Worm (Caenorhabditis elegans) whole organism, L4 larva: ENCODE measurements around the gene spp-22.

Experiments
- F37D6.2 ChIP-seq: sonication (generic microtip); optimal IDR thresholded peaks from 2 replicates; lab custom pipeline; 2016; ENCODE audit warnings: mild to moderate bottlenecking, missing genetic modification characterization, missing compliant biosample characterization
- F44E2.7 ChIP-seq: fragments of 200-800 bp; sonication (Bioruptor generic); IDR thresholded peaks from 2 replicates; pipeline ENCODE4 v2.1.2; 2022; ENCODE audit warnings: missing genetic modification characterization, missing compliant biosample characterization
- T20F7.1 ChIP-seq: fragments of 200-800 bp; sonication (Bioruptor generic); optimal IDR thresholded peaks from 2 replicates; lab custom pipeline; 2018; ENCODE audit warnings: mild to moderate bottlenecking, missing genetic modification characterization, missing compliant biosample characterization
- T26A8.4 ChIP-seq: fragments of 200-800 bp; sonication (Bioruptor generic); IDR thresholded peaks from 2 replicates; pipeline ENCODE4 v1.3.6; 2022; ENCODE audit warnings: missing genetic modification characterization, missing compliant biosample characterization
- Y5F2A.4 ChIP-seq: fragments of 200-800 bp; sonication (Bioruptor generic); optimal IDR thresholded peaks from 2 replicates; lab custom pipeline; 2018; ENCODE audit warnings: mild to moderate bottlenecking, missing genetic modification characterization, missing compliant biosample characterization
- ZK337.2 ChIP-seq: fragments of 200-800 bp; sonication (Bioruptor generic); IDR thresholded peaks from 2 replicates; pipeline ENCODE4 v1.3.6; 2022; ENCODE audit warnings: missing genetic modification reagents, missing genetic modification characterization, missing compliant biosample characterization
- aly-2 ChIP-seq: sonication (generic microtip); optimal IDR thresholded peaks from 2 replicates; lab custom pipeline; 2018; ENCODE audit warnings: missing biosample characterization, missing genetic modification characterization
- ceh-20 ChIP-seq: fragments of 200-800 bp; sonication (Bioruptor generic); IDR thresholded peaks from 2 replicates; pipeline ENCODE4 v1.3.6; 2022; ENCODE audit warnings: missing genetic modification reagents, missing genetic modification characterization, missing compliant biosample characterization
- ceh-32 ChIP-seq: sonication (generic microtip); optimal IDR thresholded peaks from 2 replicates; lab custom pipeline; 2016; ENCODE audit warnings: mild to moderate bottlenecking, missing genetic modification characterization, missing compliant biosample characterization; ENCODE audit not compliant: poor library complexity
- ceh-82 ChIP-seq: sonication (generic microtip); optimal IDR thresholded peaks from 2 replicates; lab custom pipeline; 2017; ENCODE audit warnings: missing biosample characterization, missing genetic modification characterization
- ces-1 ChIP-seq: fragments of 150-350 bp; sonication (generic microtip); optimal IDR thresholded peaks from 4 replicates; lab custom pipeline; 2014; ENCODE audit warnings: missing biosample characterization, missing genetic modification reagents, missing genetic modification characterization
- cey-2 ChIP-seq: sonication (generic microtip); optimal IDR thresholded peaks from 3 replicates; lab custom pipeline; 2017; ENCODE audit warnings: missing genetic modification characterization, mild to moderate bottlenecking, missing compliant biosample characterization, antibody characterized with exemption, borderline replicate concordance; ENCODE audit not compliant: insufficient read depth
- ctbp-1 ChIP-seq: fragments of 200-800 bp; sonication (Bioruptor generic); IDR thresholded peaks from 2 replicates; pipeline ENCODE4 v1.3.6; 2022; ENCODE audit warnings: missing genetic modification reagents, missing genetic modification characterization, missing compliant biosample characterization
- dmd-9 ChIP-seq: fragments of 200-800 bp; sonication (Bioruptor generic); IDR thresholded peaks from 2 replicates; pipeline ENCODE4 v1.3.6; 2022; ENCODE audit warnings: missing genetic modification reagents, missing genetic modification characterization, missing compliant biosample characterization
- dpl-1 ChIP-seq: fragments of 150-350 bp; optimal IDR thresholded peaks from 2 replicates; lab custom pipeline; 2014; ENCODE audit warnings: missing biosample characterization, missing genetic modification reagents, missing genetic modification characterization
- duxl-1 ChIP-seq: sonication (generic microtip); optimal IDR thresholded peaks from 2 replicates; lab custom pipeline; 2016; ENCODE audit warnings: mild to moderate bottlenecking, missing genetic modification characterization, moderate library complexity, missing compliant biosample characterization; ENCODE audit not compliant: poor library complexity
- dve-1 ChIP-seq: sonication (generic microtip); optimal IDR thresholded peaks from 2 replicates; lab custom pipeline; 2017; ENCODE audit warnings: antibody characterized with exemption, mild to moderate bottlenecking, missing genetic modification characterization, missing compliant biosample characterization; ENCODE audit not compliant: insufficient read depth
- egl-43 ChIP-seq: fragments of 200-800 bp; sonication (Bioruptor generic); IDR thresholded peaks from 2 replicates; pipeline ENCODE4 v1.3.6; 2022; ENCODE audit warnings: missing genetic modification reagents, missing genetic modification characterization, missing compliant biosample characterization
- fkh-10 ChIP-seq: fragments of 150-350 bp; optimal IDR thresholded peaks from 2 replicates; lab custom pipeline; 2014; ENCODE audit warnings: missing biosample characterization, missing genetic modification reagents, missing genetic modification characterization
- gei-8 ChIP-seq: fragments of 200-800 bp; sonication (Bioruptor generic); optimal IDR thresholded peaks from 2 replicates; lab custom pipeline; 2018; ENCODE audit warnings: mild to moderate bottlenecking, missing genetic modification characterization, missing compliant biosample characterization
- hlh-11 ChIP-seq: fragments of 200-800 bp; sonication (Bioruptor generic); optimal IDR thresholded peaks from 2 replicates; lab custom pipeline; 2018; ENCODE audit warnings: mild to moderate bottlenecking, missing genetic modification characterization, missing compliant biosample characterization
- hlh-30 ChIP-seq: sonication (generic microtip); optimal IDR thresholded peaks from 2 replicates; lab custom pipeline; 2017; ENCODE audit warnings: antibody characterized with exemption, mild to moderate bottlenecking, missing genetic modification characterization, missing compliant biosample characterization; ENCODE audit not compliant: insufficient read depth
- lim-7 ChIP-seq: fragments of 200-800 bp; sonication (Bioruptor generic); IDR thresholded peaks from 2 replicates; pipeline ENCODE4 v1.3.6; 2022; ENCODE audit warnings: missing genetic modification characterization, missing compliant biosample characterization
- lin-13 ChIP-seq: fragments of 150-350 bp; optimal IDR thresholded peaks from 2 replicates; lab custom pipeline; 2014; ENCODE audit warnings: missing biosample characterization, missing genetic modification reagents, missing genetic modification characterization
- lin-15B ChIP-seq: fragments of 150-350 bp; sonication (generic microtip); optimal IDR thresholded peaks from 3 replicates; lab custom pipeline; 2014; ENCODE audit warnings: missing biosample characterization, missing genetic modification characterization
- lin-29 ChIP-seq: fragments of 200-800 bp; sonication (Bioruptor generic); IDR thresholded peaks from 2 replicates; pipeline ENCODE4 v1.3.6; 2022; ENCODE audit warnings: missing genetic modification reagents, missing genetic modification characterization, missing compliant biosample characterization
- lin-38 ChIP-seq: fragments of 200-800 bp; sonication (Bioruptor generic); IDR thresholded peaks from 2 replicates; pipeline ENCODE4 v1.3.6; 2022; ENCODE audit warnings: missing genetic modification reagents, missing genetic modification characterization, missing compliant biosample characterization
- lin-39 ChIP-seq: fragments of 150-350 bp; optimal IDR thresholded peaks from 2 replicates; lab custom pipeline; 2014; ENCODE audit warnings: missing biosample characterization, missing genetic modification reagents, missing genetic modification characterization
- madf-5 ChIP-seq, 2 experiments: fragments of 200-800 bp; sonication (Bioruptor generic); IDR thresholded peaks; 2 replicates each; pipeline ENCODE4 v1.3.6; 2022; ENCODE audit warnings: missing compliant biosample characterization in 2 of 2, missing genetic modification characterization in 2 of 2
- mep-1 ChIP-seq: fragments of 150-350 bp; sonication (generic microtip); optimal IDR thresholded peaks from 3 replicates; lab custom pipeline; 2014; ENCODE audit warnings: missing biosample characterization, missing genetic modification characterization
- mxl-2 ChIP-seq: fragments of 200-800 bp; sonication (Bioruptor generic); conservative IDR thresholded peaks from 2 replicates; pipeline ENCODE4 v1.3.6; 2022; ENCODE audit warnings: missing genetic modification reagents, missing genetic modification characterization, missing compliant biosample characterization
- mxl-3 ChIP-seq: fragments of 200-800 bp; sonication (Bioruptor generic); optimal IDR thresholded peaks from 2 replicates; lab custom pipeline; 2018; ENCODE audit warnings: mild to moderate bottlenecking, missing genetic modification characterization, missing compliant biosample characterization
- nhr-111 ChIP-seq: fragments of 200-800 bp; sonication (Bioruptor generic); optimal IDR thresholded peaks from 2 replicates; lab custom pipeline; 2018; ENCODE audit warnings: mild to moderate bottlenecking, missing genetic modification characterization, missing compliant biosample characterization
- nhr-237 ChIP-seq: sonication (generic microtip); optimal IDR thresholded peaks from 2 replicates; lab custom pipeline; 2017; ENCODE audit warnings: missing biosample characterization, missing genetic modification characterization
- nhr-28 ChIP-seq: fragments of 150-350 bp; optimal IDR thresholded peaks from 2 replicates; lab custom pipeline; 2014; ENCODE audit warnings: missing biosample characterization, missing genetic modification characterization
- nhr-41 ChIP-seq: fragments of 200-800 bp; sonication (Bioruptor generic); IDR thresholded peaks from 2 replicates; pipeline ENCODE4 v1.3.6; 2022; ENCODE audit warnings: missing genetic modification reagents, missing genetic modification characterization, missing compliant biosample characterization
- nhr-6 ChIP-seq: fragments of 150-350 bp; optimal IDR thresholded peaks from 2 replicates; lab custom pipeline; 2014; ENCODE audit warnings: missing biosample characterization, missing genetic modification characterization
- nhr-76 ChIP-seq: fragments of 150-350 bp; optimal IDR thresholded peaks from 2 replicates; lab custom pipeline; 2014; ENCODE audit warnings: missing biosample characterization, missing genetic modification characterization
- nhr-77 ChIP-seq: fragments of 150-350 bp; optimal IDR thresholded peaks from 2 replicates; lab custom pipeline; 2014; ENCODE audit warnings: missing biosample characterization, missing genetic modification characterization
- pha-4 ChIP-seq, 2 experiments: fragments of 150-350 bp in 1 of 2; fragments of 200-800 bp in 1 of 2; sonication (Bioruptor generic) in 1 of 2; IDR thresholded peaks in 1 of 2; optimal IDR thresholded peaks in 1 of 2; 2 replicates each; pipeline versions ENCODE4 v1.3.6 to Lab custom; 2014 to 2022; ENCODE audit warnings: missing genetic modification characterization in 2 of 2, missing genetic modification reagents in 2 of 2, missing biosample characterization in 1 of 2, missing compliant biosample characterization in 1 of 2
- pqm-1 ChIP-seq: sonication (generic microtip); optimal IDR thresholded peaks from 2 replicates; lab custom pipeline; 2017; ENCODE audit warnings: missing biosample characterization, missing genetic modification characterization
- set-16 ChIP-seq: fragments of 200-800 bp; sonication (Bioruptor generic); IDR thresholded peaks from 2 replicates; pipeline ENCODE4 v1.3.6; 2022; ENCODE audit warnings: missing genetic modification reagents, missing genetic modification characterization, missing compliant biosample characterization
- snpc-1.2 ChIP-seq: fragments of 200-800 bp; sonication (Bioruptor generic); IDR thresholded peaks from 2 replicates; pipeline ENCODE4 v1.3.6; 2022; ENCODE audit warnings: missing genetic modification reagents, missing genetic modification characterization, missing compliant biosample characterization
- snpc-4 ChIP-seq: fragments of 150-350 bp; optimal IDR thresholded peaks from 2 replicates; lab custom pipeline; 2014; ENCODE audit warnings: missing biosample characterization, missing genetic modification characterization
- spr-3 ChIP-seq: fragments of 200-800 bp; sonication (Bioruptor generic); optimal IDR thresholded peaks from 2 replicates; lab custom pipeline; 2018; ENCODE audit warnings: mild to moderate bottlenecking, missing genetic modification characterization, missing compliant biosample characterization
- unc-39 ChIP-seq: sonication (generic microtip); optimal IDR thresholded peaks from 2 replicates; lab custom pipeline; 2017; ENCODE audit warnings: missing biosample characterization, missing genetic modification characterization
- unc-62 ChIP-seq, 3 experiments: fragments of 150-350 bp in 1 of 3; sonication (generic microtip); optimal IDR thresholded peaks in 2 of 3; peaks in 1 of 3; 1 replicate in 1 of 3; 2 replicates in 2 of 3; lab custom pipeline; 2014 to 2017; ENCODE audit warnings: missing biosample characterization in 3 of 3, missing genetic modification characterization in 3 of 3, missing genetic modification reagents in 3 of 3, missing genotype in 1 of 3
- vab-7 ChIP-seq: fragments of 200-800 bp; sonication (Bioruptor generic); IDR thresholded peaks from 2 replicates; pipeline ENCODE4 v1.3.6; 2022; ENCODE audit warnings: missing genetic modification reagents, missing genetic modification characterization, missing compliant biosample characterization
- zfp-2 ChIP-seq: sonication (generic microtip); optimal IDR thresholded peaks from 2 replicates; lab custom pipeline; 2016; ENCODE audit warnings: mild to moderate bottlenecking, missing genetic modification characterization, missing compliant biosample characterization
- zip-2 ChIP-seq: fragments of 150-350 bp; optimal IDR thresholded peaks from 2 replicates; lab custom pipeline; 2014; ENCODE audit warnings: missing biosample characterization, missing genetic modification characterization

The spp-22 gene

ce11 chrX:7234723-7235203 lies 23.3 kb downstream of the spp-22 start (continued):
- no peak for TF ChIP-seq unc-39 (tag; lab: Kevin White, UChicago)
- TF ChIP-seq nhr-6 (tag; lab: Kevin White, UChicago), result peak; percentile 37
- no peak for TF ChIP-seq lin-38
- TF ChIP-seq ceh-20, result no peak
- no peak for TF ChIP-seq nhr-111 (GFP tag; lab: Kevin White, UChicago)
- no peak for TF ChIP-seq lin-39
- no peak for TF ChIP-seq ceh-82
- TF ChIP-seq egl-43, result peak; percentile 49; the same call in 1 of the 2 replicates
- peak; percentile 47 for TF ChIP-seq pqm-1 (tag; lab: Kevin White, UChicago)
- no peak for TF ChIP-seq unc-62 (GFP tag; optimal IDR thresholded peaks at IDR 0.05 in 1 of 2; lab: Kevin White, UChicago)
- TF ChIP-seq unc-62 (tag; optimal IDR thresholded peaks at IDR 0.05; lab: Kevin White, UChicago), result no peak
- TF ChIP-seq lin-15B, result no peak
- TF ChIP-seq mxl-2 (GFP tag; lab: Robert Waterston, UW), result no peak
- peak; percentile 37 for TF ChIP-seq hlh-30 (tag; lab: Kevin White, UChicago)
- peak; percentile 98 for TF ChIP-seq fkh-10 (GFP tag; lab: Kevin White, UChicago)
- TF ChIP-seq F37D6.2 (tag; lab: Kevin White, UChicago), result peak; percentile 74
- TF ChIP-seq lim-7 (GFP tag; lab: Robert Waterston, UW), result no peak
- TF ChIP-seq T20F7.1 (GFP tag; lab: Kevin White, UChicago), result no peak
- peak; percentile 60 for TF ChIP-seq set-16
- no peak for TF ChIP-seq duxl-1 (tag; lab: Kevin White, UChicago)
- TF ChIP-seq F44E2.7, result no peak
- TF ChIP-seq cey-2 (tag; lab: Kevin White, UChicago), result no peak
- TF ChIP-seq nhr-41 (GFP tag; lab: Robert Waterston, UW), result no peak
- TF ChIP-seq zip-2, result no peak
- TF ChIP-seq ceh-32, result no peak
- peak; percentile 59; the same call in 1 of the 2 replicates for TF ChIP-seq ctbp-1 (GFP tag; lab: Robert Waterston, UW)
- TF ChIP-seq aly-2 (tag; lab: Kevin White, UChicago), result no peak
- TF ChIP-seq mep-1 (tag; lab: Kevin White, UChicago), result peak; percentile 81
- peak; percentile 33 for TF ChIP-seq nhr-77
- no peak for TF ChIP-seq snpc-4 (tag; lab: Kevin White, UChicago)
- TF ChIP-seq dmd-9 (GFP tag; lab: Robert Waterston, UW), result no peak
- no peak for TF ChIP-seq lin-29
- peak; percentile 59 for TF ChIP-seq nhr-28 (tag; lab: Kevin White, UChicago)
- TF ChIP-seq dpl-1 (GFP tag; lab: Kevin White, UChicago), result no peak
- no peak for TF ChIP-seq ZK337.2
- peak; percentile 34 for TF ChIP-seq ces-1 (GFP tag; lab: Kevin White, UChicago)
- TF ChIP-seq hlh-11 (tag; lab: Kevin White, UChicago), result peak; percentile 70
- TF ChIP-seq nhr-76 (tag; lab: Kevin White, UChicago), result no peak
- no peak for TF ChIP-seq gei-8 (GFP tag; lab: Kevin White, UChicago)
- TF ChIP-seq Y5F2A.4 (GFP tag; lab: Kevin White, UChicago), result no peak
- no peak for TF ChIP-seq pha-4 (GFP tag; IDR thresholded peaks at IDR 0.05; lab: Robert Waterston, UW)
- no peak for TF ChIP-seq pha-4 (tag; optimal IDR thresholded peaks at IDR 0.05; lab: Kevin White, UChicago)
- TF ChIP-seq dve-1 (tag; lab: Kevin White, UChicago), result peak; percentile 12
- peak; percentile 19 for TF ChIP-seq mxl-3 (GFP tag; lab: Kevin White, UChicago)
- no peak for TF ChIP-seq vab-7 (GFP tag; lab: Robert Waterston, UW)
- TF ChIP-seq madf-5 (GFP tag; IDR thresholded peaks at IDR 0.05; lab: Robert Waterston, UW), result no peak
- no peak for TF ChIP-seq zfp-2
- TF ChIP-seq lin-13, result no peak
- no peak for TF ChIP-seq spr-3 (GFP tag; lab: Kevin White, UChicago)
- no peak for TF ChIP-seq T26A8.4 (GFP tag; lab: Robert Waterston, UW)
- peak; percentile 30; the same call in 1 of the 2 replicates for TF ChIP-seq snpc-1.2 (GFP tag; lab: Robert Waterston, UW)
- TF ChIP-seq nhr-237 (tag; lab: Kevin White, UChicago), result no peak
